Worm (Caenorhabditis elegans) whole organism, late embryonic: Measurements from ENCODE around the gene ptp-4A2.

Experiments used
- ama-1 ChIP-seq: fragments of 150-350 bp; optimal IDR thresholded peaks from 2 replicates; lab custom pipeline; 2014
- fkh-10 ChIP-seq: fragments of 150-350 bp; optimal IDR thresholded peaks from 2 replicates; lab custom pipeline; 2014; ENCODE audit warnings: missing biosample characterization, missing genetic modification reagents, missing genetic modification characterization
- gmeb-2 ChIP-seq: sonication (generic microtip); optimal IDR thresholded peaks from 2 replicates; lab custom pipeline; 2016; ENCODE audit warnings: missing genetic modification characterization, inconsistent platforms, missing compliant biosample characterization
- pha-4 ChIP-seq: fragments of 150-350 bp; optimal IDR thresholded peaks from 2 replicates; lab custom pipeline; 2018; ENCODE audit warnings: missing biosample characterization, missing genetic modification reagents, missing genetic modification characterization
- rnt-1 ChIP-seq: sonication (generic microtip); optimal IDR thresholded peaks from 2 replicates; lab custom pipeline; 2016; ENCODE audit warnings: missing genetic modification characterization, missing compliant biosample characterization
- tbx-2 ChIP-seq: sonication (generic microtip); optimal IDR thresholded peaks from 2 replicates; lab custom pipeline; 2016; ENCODE audit warnings: missing genetic modification characterization, missing compliant biosample characterization
- unc-86 ChIP-seq: sonication (generic microtip); optimal IDR thresholded peaks from 2 replicates; lab custom pipeline; 2016; ENCODE audit warnings: missing genetic modification characterization, missing compliant biosample characterization

- TF ChIP-seq ama-1 (lab: Kevin White, UChicago) = no peak
- no peak for TF ChIP-seq rnt-1 (tag; lab: Kevin White, UChicago)
- TF ChIP-seq gmeb-2 (tag; lab: Kevin White, UChicago) = no peak
- TF ChIP-seq fkh-10 = no peak
- no peak for TF ChIP-seq unc-86 (tag; lab: Kevin White, UChicago)
- TF ChIP-seq pha-4 (tag; lab: Kevin White, UChicago) = no peak
- TF ChIP-seq tbx-2 (tag; lab: Kevin White, UChicago) = no peak
Measured at ce11 chrX:3919689-3920088, 23.4 kb downstream of the ptp-4A2 start.
